Worm (Caenorhabditis elegans) whole organism, mixed stage, embryonic: Measurements from ENCODE around the gene Y41E3.6.

Source experiments
- M03D4.4 ChIP-seq: sonication (generic microtip); optimal IDR thresholded peaks from 2 replicates; lab custom pipeline; 2017; ENCODE audit warnings: mild to moderate bottlenecking, missing genetic modification characterization, missing compliant biosample characterization
- drap-1 ChIP-seq: fragments of 200-800 bp; sonication (Bioruptor generic); optimal IDR thresholded peaks from 3 replicates; lab custom pipeline; 2018; ENCODE audit warnings: mild to moderate bottlenecking, missing genetic modification characterization, missing compliant biosample characterization
- elt-3 ChIP-seq: fragments of 150-350 bp; optimal IDR thresholded peaks from 2 replicates; lab custom pipeline; 2014; ENCODE audit warnings: missing biosample characterization, missing genetic modification characterization
- lin-13 ChIP-seq: fragments of 150-350 bp; optimal IDR thresholded peaks from 2 replicates; lab custom pipeline; 2014; ENCODE audit warnings: missing biosample characterization, missing genetic modification characterization
- mab-5 ChIP-seq: fragments of 150-350 bp; optimal IDR thresholded peaks from 2 replicates; lab custom pipeline; 2014; ENCODE audit warnings: missing biosample characterization, missing genetic modification characterization
- mep-1 ChIP-seq: fragments of 150-350 bp; optimal IDR thresholded peaks from 2 replicates; lab custom pipeline; 2017; ENCODE audit warnings: missing biosample characterization, missing genetic modification reagents, missing genetic modification characterization, inconsistent platforms
- nhr-12 ChIP-seq: fragments of 150-350 bp; optimal IDR thresholded peaks from 2 replicates; lab custom pipeline; 2014; ENCODE audit warnings: missing biosample characterization, missing genetic modification characterization
- nhr-237 ChIP-seq: fragments of 150-350 bp; optimal IDR thresholded peaks from 2 replicates; lab custom pipeline; 2014; ENCODE audit warnings: missing biosample characterization, missing genetic modification characterization
- nhr-28 ChIP-seq: fragments of 150-350 bp; optimal IDR thresholded peaks from 2 replicates; lab custom pipeline; 2014; ENCODE audit warnings: missing biosample characterization, missing genetic modification characterization
- snpc-4 ChIP-seq: fragments of 150-350 bp; optimal IDR thresholded peaks from 2 replicates; lab custom pipeline; 2014; ENCODE audit warnings: missing biosample characterization, missing genetic modification characterization
- tbx-8 ChIP-seq: fragments of 200-800 bp; sonication (Bioruptor generic); optimal IDR thresholded peaks from 2 replicates; lab custom pipeline; 2018; ENCODE audit warnings: mild to moderate bottlenecking, missing genetic modification characterization, moderate library complexity, missing compliant biosample characterization
- unc-62 ChIP-seq: fragments of 150-350 bp; optimal IDR thresholded peaks from 2 replicates; lab custom pipeline; 2014; ENCODE audit warnings: missing biosample characterization, missing genetic modification reagents, missing genetic modification characterization
- ztf-11 ChIP-seq: fragments of 150-350 bp; optimal IDR thresholded peaks from 2 replicates; lab custom pipeline; 2014; ENCODE audit warnings: missing biosample characterization, missing genetic modification characterization

DNA sequence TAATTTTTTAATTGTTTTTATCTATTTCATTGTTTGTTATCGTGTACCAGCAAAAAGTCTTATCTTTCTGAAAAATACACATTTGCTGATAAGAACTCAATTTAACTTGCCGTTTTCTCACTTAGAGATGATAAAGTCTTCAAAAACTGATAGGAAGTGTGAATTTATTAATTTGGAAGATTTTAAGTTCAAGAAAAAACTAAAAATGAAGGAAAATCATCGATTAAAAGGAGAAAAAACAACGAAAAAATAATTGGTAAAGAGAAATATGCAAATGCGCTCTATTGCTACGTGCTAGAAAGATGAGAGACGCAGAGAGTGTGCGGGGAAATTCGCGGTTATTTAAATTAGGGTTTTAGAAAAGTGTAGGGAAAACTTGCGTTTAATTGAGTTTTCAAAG lies 47.2 kb upstream of the Y41E3.6 start:
- TF ChIP-seq drap-1 (GFP tag; lab: Kevin White, UChicago) (no peak), tbx-8 (GFP tag; lab: Kevin White, UChicago) (no peak), mab-5 (tag; lab: Kevin White, UChicago) (no peak), unc-62 (GFP tag; lab: Kevin White, UChicago) (peak; percentile 21), nhr-237 (tag; lab: Kevin White, UChicago) (peak; percentile 92), elt-3 (tag; lab: Kevin White, UChicago) (no peak), ztf-11 (no peak), snpc-4 (tag; lab: Kevin White, UChicago) (no peak), M03D4.4 (tag; lab: Kevin White, UChicago) (no peak), lin-13 (peak; percentile 39), nhr-28 (tag; lab: Kevin White, UChicago) (no peak), mep-1 (tag; lab: Kevin White, UChicago) (peak; percentile 79), nhr-12 (tag; lab: Kevin White, UChicago) (no peak)
